Fruit fly (Drosophila melanogaster) whole organism, wandering third instar larva: ENCODE measurements around the gene SNRPG.

Experiments
- Dfd ChIP-seq: fragments of >200 bp; optimal IDR thresholded peaks from 2 replicates; lab custom pipeline; 2017; ENCODE audit warnings: missing biosample characterization, missing genetic modification characterization
- Hr78 ChIP-seq: fragments of >200 bp; optimal IDR thresholded peaks from 2 replicates; lab custom pipeline; 2017; ENCODE audit warnings: missing biosample characterization, missing genetic modification characterization
- Jra ChIP-seq: sonication (Bioruptor generic); optimal IDR thresholded peaks from 2 replicates; lab custom pipeline; 2016; ENCODE audit warnings: missing biosample characterization, missing genetic modification characterization
- N ChIP-seq: fragments of >200 bp; optimal IDR thresholded peaks from 2 replicates; lab custom pipeline; 2018; ENCODE audit warnings: missing biosample characterization, missing external identifiers, missing genetic modification characterization
- jim ChIP-seq: fragments of 175-275, 200-325 bp; sonication (Bioruptor generic); optimal IDR thresholded peaks from 2 replicates; lab custom pipeline; 2016; ENCODE audit warnings: missing biosample characterization, mild to moderate bottlenecking, missing genetic modification characterization
- lola ChIP-seq: fragments of >200 bp; optimal IDR thresholded peaks from 2 replicates; lab custom pipeline; 2017; ENCODE audit warnings: missing biosample characterization, missing genetic modification characterization
- pan ChIP-seq: fragments of >200 bp; optimal IDR thresholded peaks from 2 replicates; lab custom pipeline; 2017
- tai ChIP-seq: sonication (Bioruptor generic); optimal IDR thresholded peaks from 2 replicates; lab custom pipeline; 2016; ENCODE audit warnings: missing biosample characterization, missing genetic modification characterization

DNA sequence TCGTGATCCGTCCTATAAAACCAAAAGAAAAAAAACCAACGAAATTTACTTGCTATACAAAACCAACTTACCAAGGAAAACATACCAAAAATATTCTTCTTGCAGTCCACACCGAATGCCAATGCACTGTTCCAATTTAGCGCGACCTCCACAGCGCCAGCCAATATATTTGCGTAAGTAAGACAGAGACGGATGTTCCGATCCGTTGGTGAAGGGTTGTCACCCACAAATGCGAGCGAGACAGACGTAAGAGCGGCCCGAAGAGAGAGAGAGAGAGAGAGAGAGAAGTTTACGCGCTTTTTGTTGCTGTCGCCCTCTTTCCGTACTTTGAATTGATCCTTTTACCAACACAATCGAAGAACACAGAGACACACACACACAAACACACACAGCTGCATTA lies 32.4 kb downstream of the SNRPG start:
- no peak for TF ChIP-seq Jra
- TF ChIP-seq Hr78 (GFP tag; lab: Kevin White, UChicago) = no peak
- no peak for TF ChIP-seq Dfd (GFP tag; lab: Kevin White, UChicago)
- no peak for TF ChIP-seq tai (GFP tag; lab: Kevin White, UChicago)
- no peak for TF ChIP-seq N (GFP tag; lab: Kevin White, UChicago)
- TF ChIP-seq jim (GFP tag; lab: Kevin White, UChicago) = no peak
- no peak for TF ChIP-seq lola (GFP tag; lab: Kevin White, UChicago)
- TF ChIP-seq pan (lab: Kevin White, UChicago) = no peak
